Worm (Caenorhabditis elegans) whole organism, early embryonic: ENCODE data around the gene Y43F8C.15.

Source experiments
- B0310.2 ChIP-seq: sonication (generic microtip); optimal IDR thresholded peaks from 2 replicates; lab custom pipeline; 2016; ENCODE audit warnings: mild to moderate bottlenecking, missing genetic modification characterization, missing compliant biosample characterization
- aly-1 ChIP-seq: sonication (generic microtip); optimal IDR thresholded peaks from 2 replicates; lab custom pipeline; 2016; ENCODE audit warnings: missing genetic modification characterization, missing compliant biosample characterization
- ama-1 ChIP-seq: fragments of 150-350 bp; optimal IDR thresholded peaks from 2 replicates; lab custom pipeline; 2014
- ceh-36 ChIP-seq: sonication (generic microtip); optimal IDR thresholded peaks from 2 replicates; lab custom pipeline; 2016; ENCODE audit warnings: missing genetic modification characterization, inconsistent platforms, missing compliant biosample characterization
- ets-7 ChIP-seq: sonication (generic microtip); optimal IDR thresholded peaks from 2 replicates; lab custom pipeline; 2016; ENCODE audit warnings: missing genotype, missing genetic modification characterization, missing compliant biosample characterization
- flt-1 ChIP-seq: fragments of 200-800 bp; sonication (Bioruptor generic); IDR thresholded peaks from 2 replicates; pipeline ENCODE4 v1.3.6; 2022; ENCODE audit warnings: missing genetic modification characterization, missing compliant biosample characterization
- hmbx-1 ChIP-seq: sonication (generic microtip); optimal IDR thresholded peaks from 2 replicates; lab custom pipeline; 2016; ENCODE audit warnings: mild to moderate bottlenecking, missing genetic modification characterization, missing compliant biosample characterization
- hnd-1 ChIP-seq: sonication (generic microtip); optimal IDR thresholded peaks from 2 replicates; lab custom pipeline; 2016; ENCODE audit warnings: missing genetic modification characterization, missing compliant biosample characterization
- scrt-1 ChIP-seq: fragments of 200-800 bp; sonication (Bioruptor generic); IDR thresholded peaks from 2 replicates; pipeline ENCODE4 v1.3.6; 2022; ENCODE audit warnings: missing genetic modification characterization, missing compliant biosample characterization
- sea-1 ChIP-seq: fragments of 200-800 bp; sonication (Bioruptor generic); conservative IDR thresholded peaks from 2 replicates; pipeline ENCODE4 v1.3.6; 2022; ENCODE audit warnings: missing genetic modification characterization, missing compliant biosample characterization
- tra-4 ChIP-seq: sonication (generic microtip); optimal IDR thresholded peaks from 2 replicates; lab custom pipeline; 2017; ENCODE audit warnings: missing genetic modification characterization, missing compliant biosample characterization

- TF ChIP-seq tra-4 (tag; lab: Kevin White, UChicago): no peak
- TF ChIP-seq ama-1 (lab: Kevin White, UChicago): no peak
- TF ChIP-seq flt-1 (GFP tag; lab: Robert Waterston, UW): no peak
- TF ChIP-seq hnd-1 (tag; lab: Kevin White, UChicago): no peak
- no peak for TF ChIP-seq hmbx-1 (tag; lab: Kevin White, UChicago)
- TF ChIP-seq B0310.2 (tag; lab: Kevin White, UChicago): no peak
- no peak for TF ChIP-seq ceh-36 (tag; lab: Kevin White, UChicago)
- TF ChIP-seq aly-1 (tag; lab: Kevin White, UChicago): no peak
- TF ChIP-seq sea-1: no peak
- TF ChIP-seq scrt-1: no peak
- TF ChIP-seq ets-7: no peak
Observed at ce11 chrV:19755260-19755659, 44.8 kb upstream of the Y43F8C.15 start, which contains the start of gene clec-50.
